Worm (Caenorhabditis elegans): Measurements from ENCODE around the gene idpc-6.

Gene idpc-6

DNA sequence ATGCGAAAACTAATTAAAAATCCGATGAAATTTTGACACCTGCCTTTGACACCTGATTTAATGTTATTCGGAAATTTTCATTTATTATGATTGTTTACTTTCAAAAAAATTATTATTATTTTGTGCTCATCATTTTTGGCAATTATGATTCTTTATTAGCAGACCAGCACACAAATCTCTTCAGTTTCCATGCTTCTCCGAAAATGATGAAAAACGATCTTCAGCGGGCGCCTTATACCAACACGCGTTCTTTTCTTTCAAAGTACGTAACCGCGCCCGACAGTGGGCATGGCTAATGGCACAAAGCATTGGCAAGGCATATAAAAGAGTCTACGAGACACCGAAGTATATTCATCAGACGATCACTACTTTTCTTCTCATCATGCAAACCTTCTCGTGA is at the start of gene idpc-6:
idpc-6 (plus strand) TSS at position 301 of the 400 bp plus-strand sequence.
- TF ChIP-seq F10E7.11 (tag; optimal IDR thresholded peaks at IDR 0.05) (no peak), hmg-1.2 (GFP tag; IDR thresholded peaks at IDR 0.05) (no peak)

ce11 chrV:9570197-9570596 is 49.8 kb upstream of the idpc-6 start, which contains the start of gene F25B3.5:
F25B3.5 (minus strand) TSS chrV:9570297.
- no peak for TF ChIP-seq hmg-20 (GFP tag; IDR thresholded peaks at IDR 0.05)
- peak; percentile 3 for TF ChIP-seq nhr-80 (tag; optimal IDR thresholded peaks at IDR 0.05)

DNA sequence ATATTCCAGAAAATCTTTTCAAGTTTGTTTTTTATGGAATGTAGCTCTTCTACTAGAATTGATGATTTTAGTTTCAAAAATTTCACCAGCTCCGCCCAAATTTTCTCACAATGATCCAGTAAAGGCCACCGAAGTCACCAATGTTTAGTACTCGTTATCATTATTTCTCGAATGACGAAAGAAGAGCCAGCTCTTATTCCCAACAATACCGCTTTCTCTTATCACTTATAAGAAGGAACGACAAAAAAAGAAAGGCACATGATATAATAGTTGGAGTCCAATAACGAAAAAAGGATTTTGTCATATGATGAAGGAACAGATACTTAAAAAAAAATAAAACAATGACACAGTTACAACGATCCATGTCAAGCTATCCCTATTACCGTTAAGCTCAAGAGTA is 48.9 kb upstream of the idpc-6 start:
- no peak for TF ChIP-seq him-1 (tag; optimal IDR thresholded peaks at IDR 0.05)
- no peak for TF ChIP-seq ztf-18 (tag; optimal IDR thresholded peaks at IDR 0.05)
- TF ChIP-seq sdz-38 (tag; optimal IDR thresholded peaks at IDR 0.05) = no peak
- no peak for TF ChIP-seq zfh-2 (GFP tag; conservative IDR thresholded peaks at IDR 0.05)
- no peak for TF ChIP-seq ceh-100 (GFP tag; IDR thresholded peaks at IDR 0.05)
- TF ChIP-seq attf-5 (GFP tag; optimal IDR thresholded peaks at IDR 0.05) = no peak
- no peak for TF ChIP-seq ceh-27 (GFP tag; optimal IDR thresholded peaks at IDR 0.05)
- TF ChIP-seq nhr-120 (GFP tag; IDR thresholded peaks at IDR 0.05) = no peak

- no peak for TF ChIP-seq ama-1 (optimal IDR thresholded peaks at IDR 0.05)
- no peak for TF ChIP-seq ama-1 (GFP tag; optimal IDR thresholded peaks at IDR 0.05)
- no peak for TF ChIP-seq xnd-1 (tag; optimal IDR thresholded peaks at IDR 0.05)
- no peak for TF ChIP-seq hlh-12 (tag; optimal IDR thresholded peaks at IDR 0.05)
- TF ChIP-seq D2030.7 (GFP tag; IDR thresholded peaks at IDR 0.05) = no peak
- no peak for TF ChIP-seq egl-18 (GFP tag; IDR thresholded peaks at IDR 0.05)
- no peak for TF ChIP-seq hsf-1 (GFP tag; IDR thresholded peaks at IDR 0.05)
- no peak for TF ChIP-seq hrde-1 (tag; optimal IDR thresholded peaks at IDR 0.05; ENCODE audit: borderline replicate concordance)
- no peak for TF ChIP-seq ztf-26 (tag; optimal IDR thresholded peaks at IDR 0.05)
- TF ChIP-seq lin-35 (GFP tag; optimal IDR thresholded peaks at IDR 0.05) = no peak
- no peak for TF ChIP-seq nhr-90 (tag; optimal IDR thresholded peaks at IDR 0.05)
- TF ChIP-seq F57C9.4 (tag; optimal IDR thresholded peaks at IDR 0.05) = no peak
Measured at ce11 chrV:9571673-9572072, 48.3 kb upstream of the idpc-6 start.

DNA sequence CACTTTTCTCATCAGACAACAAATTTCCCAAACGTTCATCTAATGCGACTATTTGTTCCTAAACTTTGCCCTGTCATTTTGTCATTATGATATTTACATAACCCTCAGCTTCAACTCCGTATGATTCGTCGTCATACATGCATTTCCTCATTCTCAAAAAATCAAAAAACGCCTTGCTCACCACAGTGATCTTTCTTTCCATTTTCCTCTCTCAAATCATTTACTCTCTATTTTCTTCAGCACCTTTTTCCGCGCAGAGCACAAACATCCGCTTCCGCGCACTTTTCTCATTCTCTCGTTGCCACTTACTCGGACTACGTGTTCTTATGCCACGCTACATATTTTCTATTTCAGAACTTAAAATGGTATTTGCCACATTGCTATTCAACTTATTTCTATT is 43.0 kb upstream of the idpc-6 start, which contains the start of gene F25B3.2:
F25B3.2 (plus strand) TSS at position 301 of the 400 bp plus-strand sequence.
- TF ChIP-seq atf-7 (tag; optimal IDR thresholded peaks at IDR 0.05) (no peak), egl-18 (GFP tag; IDR thresholded peaks at IDR 0.05) (no peak), lsy-27 (tag; optimal IDR thresholded peaks at IDR 0.05; ENCODE audit: borderline replicate concordance, insufficient read depth) (no peak), zim-3 (tag; optimal IDR thresholded peaks at IDR 0.05) (no peak), ceh-79 (tag; optimal IDR thresholded peaks at IDR 0.05) (no peak), rec-8 (tag; optimal IDR thresholded peaks at IDR 0.05) (no peak), B0019.2 (GFP tag; conservative IDR thresholded peaks at IDR 0.05) (no peak), dox-1 (GFP tag; IDR thresholded peaks at IDR 0.05) (no peak), Y67H2A.10 (GFP tag; conservative IDR thresholded peaks at IDR 0.05) (no peak), D2030.7 (GFP tag; IDR thresholded peaks at IDR 0.05) (no peak), nhr-179 (tag; optimal IDR thresholded peaks at IDR 0.05) (no peak), lag-1 (GFP tag; IDR thresholded peaks at IDR 0.05) (no peak), tbx-9 (tag; optimal IDR thresholded peaks at IDR 0.05; ENCODE audit: borderline replicate concordance) (no peak)
